Fruit fly (Drosophila melanogaster) whole organism, embryonic: ENCODE results near the gene CG43897.

Source experiments
- Aef1 ChIP-seq: fragments of 200-800 bp; sonication (Bioruptor generic); IDR thresholded peaks from 3 replicates; pipeline ENCODE4 v1.3.6; 2022; ENCODE audit warnings: missing biosample characterization, missing genetic modification characterization
- Awh ChIP-seq: fragments of 200-800 bp; sonication (Bioruptor generic); IDR thresholded peaks from 2 replicates; pipeline ENCODE4, ENCODE4 v1.3.6; 2022; ENCODE audit warnings: missing biosample characterization, missing genetic modification characterization
- BEAF-32 ChIP-seq: fragments of 200-800 bp; sonication (Bioruptor generic); optimal IDR thresholded peaks from 3 replicates; lab custom pipeline; 2017; ENCODE audit warnings: missing biosample characterization, missing genetic modification characterization, mild to moderate bottlenecking, moderate library complexity, missing genetic modification reagents
- CG10274 ChIP-seq: fragments of 200-800 bp; sonication (Bioruptor generic); optimal IDR thresholded peaks from 3 replicates; lab custom pipeline; 2017; ENCODE audit warnings: missing biosample characterization, mild to moderate bottlenecking, missing genetic modification characterization
- CG11093 ChIP-seq: fragments of 200-800 bp; sonication (Bioruptor generic); IDR thresholded peaks from 3 replicates; pipeline ENCODE4 v1.3.6; 2022; ENCODE audit warnings: missing biosample characterization, missing genetic modification characterization
- CG14860 ChIP-seq: fragments of 200-800 bp; sonication (Bioruptor generic); IDR thresholded peaks from 3 replicates; pipeline ENCODE4 v1.3.6; 2022; ENCODE audit warnings: missing biosample characterization, missing genetic modification characterization; ENCODE audit not compliant: partially characterized antibody
- CG14965 ChIP-seq: fragments of 200-800 bp; sonication (Bioruptor generic); optimal IDR thresholded peaks from 2 replicates; lab custom pipeline; 2016; ENCODE audit warnings: missing biosample characterization, missing genetic modification characterization, borderline replicate concordance
- CG17385 ChIP-seq: fragments of 200-800 bp; sonication (Bioruptor generic); optimal IDR thresholded peaks from 3 replicates; lab custom pipeline; 2018; ENCODE audit warnings: missing biosample characterization, mild to moderate bottlenecking, missing genetic modification characterization
- CG1792 ChIP-seq: fragments of 200-800 bp; sonication (Bioruptor generic); optimal IDR thresholded peaks from 2 replicates; lab custom pipeline; 2016; ENCODE audit warnings: missing biosample characterization, missing genetic modification characterization
- CG18011 ChIP-seq: fragments of 200-800 bp; sonication (Bioruptor generic); optimal IDR thresholded peaks from 2 replicates; lab custom pipeline; 2017; ENCODE audit warnings: missing biosample characterization, missing genetic modification characterization, mild to moderate bottlenecking, moderate library complexity, missing genotype
- CG2678 ChIP-seq: fragments of 200-800 bp; sonication (Bioruptor generic); optimal IDR thresholded peaks from 3 replicates; lab custom pipeline; 2019; ENCODE audit warnings: missing biosample characterization, mild to moderate bottlenecking, missing genetic modification characterization, moderate library complexity
- CG30431 ChIP-seq: fragments of 200-800 bp; sonication (Bioruptor generic); optimal IDR thresholded peaks from 2 replicates; lab custom pipeline; 2017; ENCODE audit warnings: missing biosample characterization, missing genetic modification characterization
- CG31224 ChIP-seq: fragments of 200-800 bp; sonication (Bioruptor generic); IDR thresholded peaks from 2 replicates; pipeline ENCODE4 v1.3.6; 2022; ENCODE audit warnings: missing biosample characterization, missing genetic modification characterization
- CG31441 ChIP-seq: fragments of 200-800 bp; sonication (Bioruptor generic); IDR thresholded peaks from 2 replicates; pipeline ENCODE4 v1.3.6; 2022; ENCODE audit warnings: missing biosample characterization, missing genetic modification characterization
- CG3407 ChIP-seq: fragments of 200-800 bp; sonication (Bioruptor generic); optimal IDR thresholded peaks from 2 replicates; lab custom pipeline; 2018; ENCODE audit warnings: missing biosample characterization, mild to moderate bottlenecking, missing genetic modification characterization
- CG5180 ChIP-seq: fragments of 200-800 bp; sonication (Bioruptor generic); optimal IDR thresholded peaks from 3 replicates; lab custom pipeline; 2017; ENCODE audit warnings: missing biosample characterization, missing genetic modification characterization, mild to moderate bottlenecking, moderate library complexity, missing genetic modification reagents
- CG7372 ChIP-seq: fragments of 200-800 bp; sonication (Bioruptor generic); IDR thresholded peaks from 2 replicates; pipeline ENCODE4 v1.3.6; 2022; ENCODE audit warnings: missing biosample characterization, missing genetic modification characterization
- CG7745 ChIP-seq: fragments of 200-800 bp; sonication (Bioruptor generic); optimal IDR thresholded peaks from 2 replicates; lab custom pipeline; 2018; ENCODE audit warnings: missing biosample characterization, mild to moderate bottlenecking, missing genetic modification characterization, moderate library complexity
- CG8290 ChIP-seq, 3 experiments: fragments of 200-800 bp; sonication (Bioruptor generic); optimal IDR thresholded peaks; 2 replicates each; lab custom pipeline; 2016 to 2019; ENCODE audit warnings: missing biosample characterization in 3 of 3, missing genetic modification characterization in 3 of 3, mild to moderate bottlenecking in 2 of 3, moderate library complexity in 1 of 3
- CG9215 ChIP-seq: fragments of 200-800 bp; sonication (Bioruptor generic); IDR thresholded peaks from 2 replicates; pipeline ENCODE4 v1.3.6; 2022; ENCODE audit warnings: missing biosample characterization, missing genetic modification characterization
- D ChIP-seq, 2 experiments: fragments of 200-800 bp in 1 of 2; fragments of >200 bp in 1 of 2; sonication (Bioruptor generic) in 1 of 2; optimal IDR thresholded peaks; 2 replicates in 1 of 2; 3 replicates in 1 of 2; lab custom pipeline; 2017; ENCODE audit warnings: mild to moderate bottlenecking in 1 of 2, missing biosample characterization in 1 of 2, missing genetic modification characterization in 1 of 2, missing genetic modification reagents in 1 of 2
- Deaf1 ChIP-seq: fragments of 200-800 bp; optimal IDR thresholded peaks from 3 replicates; lab custom pipeline; 2019; ENCODE audit warnings: missing biosample characterization, mild to moderate bottlenecking, missing genetic modification characterization, moderate library complexity
- Elba2 ChIP-seq: fragments of 200-800 bp; sonication (Bioruptor generic); optimal IDR thresholded peaks from 3 replicates; lab custom pipeline; 2016; ENCODE audit warnings: missing biosample characterization, missing genetic modification characterization
- Ets97D ChIP-seq: fragments of 200-800 bp; sonication (Bioruptor generic); optimal IDR thresholded peaks from 3 replicates; lab custom pipeline; 2016; ENCODE audit warnings: missing biosample characterization, missing genetic modification characterization
- HLH4C ChIP-seq: fragments of 200-800 bp; sonication (Bioruptor generic); IDR thresholded peaks from 3 replicates; pipeline ENCODE4 v1.3.6; 2022; ENCODE audit warnings: missing biosample characterization, missing genetic modification characterization; ENCODE audit not compliant: partially characterized antibody
- Lim3 ChIP-seq: fragments of 200-800 bp; sonication (Bioruptor generic); IDR thresholded peaks from 2 replicates; pipeline ENCODE4 v1.3.6; 2022; ENCODE audit warnings: missing biosample characterization, missing genetic modification characterization
- Mrtf ChIP-seq: fragments of 200-800 bp; sonication (Bioruptor generic); IDR thresholded peaks from 3 replicates; pipeline ENCODE4 v1.3.6; 2022; ENCODE audit warnings: missing biosample characterization, missing genetic modification characterization
- Myb ChIP-seq: fragments of 200-800 bp; sonication (Bioruptor generic); optimal IDR thresholded peaks from 2 replicates; lab custom pipeline; 2016; ENCODE audit warnings: missing biosample characterization, missing genetic modification characterization
- NK7.1 ChIP-seq: fragments of 200-800 bp; sonication (Bioruptor generic); optimal IDR thresholded peaks from 3 replicates; lab custom pipeline; 2016; ENCODE audit warnings: missing biosample characterization, missing genetic modification characterization
- Nf-YC ChIP-seq: fragments of 200-800 bp; optimal IDR thresholded peaks from 3 replicates; lab custom pipeline; 2019; ENCODE audit warnings: missing biosample characterization, mild to moderate bottlenecking, missing genetic modification characterization, moderate library complexity
- Oli ChIP-seq: fragments of 200-800 bp; sonication (Bioruptor generic); optimal IDR thresholded peaks from 2 replicates; lab custom pipeline; 2018; ENCODE audit warnings: missing biosample characterization, mild to moderate bottlenecking, missing genetic modification characterization, moderate library complexity
- Opbp ChIP-seq: fragments of 200-800 bp; sonication (Bioruptor generic); IDR thresholded peaks from 3 replicates; pipeline ENCODE4 v1.3.6; 2022; ENCODE audit warnings: missing biosample characterization, missing genetic modification characterization; ENCODE audit not compliant: partially characterized antibody
- PHDP ChIP-seq: fragments of 200-800 bp; sonication (Bioruptor generic); optimal IDR thresholded peaks from 3 replicates; lab custom pipeline; 2018; ENCODE audit warnings: missing biosample characterization, mild to moderate bottlenecking, missing genetic modification characterization, moderate library complexity
- Ravus ChIP-seq: fragments of 200-800 bp; sonication (Bioruptor generic); IDR thresholded peaks from 2 replicates; pipeline ENCODE4 v1.3.6; 2022; ENCODE audit warnings: missing biosample characterization, missing genetic modification characterization
- Rfx ChIP-seq: fragments of 200-800 bp; sonication (Bioruptor generic); IDR thresholded peaks from 2 replicates; pipeline ENCODE4 v1.3.6; 2022; ENCODE audit warnings: missing biosample characterization, missing genetic modification characterization
- Sin3A ChIP-seq: fragments of >200 bp; optimal IDR thresholded peaks from 2 replicates; lab custom pipeline; 2018
- ac ChIP-seq: fragments of 200-800 bp; sonication (Bioruptor generic); optimal IDR thresholded peaks from 3 replicates; lab custom pipeline; 2017; ENCODE audit warnings: missing biosample characterization, mild to moderate bottlenecking, missing genetic modification characterization
- ato ChIP-seq: fragments of 200-800 bp; sonication (Bioruptor generic); IDR thresholded peaks from 2 replicates; pipeline ENCODE4 v1.3.6; 2022; ENCODE audit warnings: missing biosample characterization, missing genetic modification characterization; ENCODE audit not compliant: partially characterized antibody
- disco-r ChIP-seq: fragments of 200-800 bp; sonication (Bioruptor generic); optimal IDR thresholded peaks from 2 replicates; lab custom pipeline; 2016; ENCODE audit warnings: missing biosample characterization, missing genetic modification characterization
- fru ChIP-seq: fragments of >200 bp; optimal IDR thresholded peaks from 2 replicates; lab custom pipeline; 2017
- fu2 ChIP-seq: fragments of 200-800 bp; sonication (Bioruptor generic); optimal IDR thresholded peaks from 2 replicates; lab custom pipeline; 2016; ENCODE audit warnings: missing biosample characterization, missing genetic modification characterization
- oc ChIP-seq: fragments of 200-800 bp; sonication (Bioruptor generic); optimal IDR thresholded peaks from 2 replicates; lab custom pipeline; 2018; ENCODE audit warnings: missing biosample characterization, mild to moderate bottlenecking, missing genetic modification characterization, moderate library complexity
- pho ChIP-seq: fragments of 200-800 bp; sonication (Bioruptor generic); optimal IDR thresholded peaks from 2 replicates; lab custom pipeline; 2016; ENCODE audit warnings: missing biosample characterization, missing genetic modification characterization
- pum ChIP-seq: fragments of 200-800 bp; sonication (Bioruptor generic); optimal IDR thresholded peaks from 2 replicates; lab custom pipeline; 2016; ENCODE audit warnings: missing biosample characterization, missing genetic modification characterization
- sim ChIP-seq: fragments of 200-800 bp; sonication (Bioruptor generic); IDR thresholded peaks from 2 replicates; pipeline ENCODE4 v1.3.6; 2022; ENCODE audit warnings: missing biosample characterization, missing genetic modification characterization
- sisA ChIP-seq: fragments of 200-800 bp; sonication (Bioruptor generic); IDR thresholded peaks from 2 replicates; pipeline ENCODE4 v1.3.6; 2022; ENCODE audit warnings: missing biosample characterization, missing genetic modification characterization
- sqz ChIP-seq: fragments of 200-800 bp; sonication (Bioruptor generic); optimal IDR thresholded peaks from 3 replicates; lab custom pipeline; 2018; ENCODE audit warnings: missing biosample characterization, mild to moderate bottlenecking, missing genetic modification characterization
- tup ChIP-seq: fragments of 200-800 bp; sonication (Bioruptor generic); optimal IDR thresholded peaks from 2 replicates; lab custom pipeline; 2016; ENCODE audit warnings: missing biosample characterization, mild to moderate bottlenecking, missing genetic modification characterization, moderate library complexity
- yki ChIP-seq: fragments of >200 bp; optimal IDR thresholded peaks from 3 replicates; lab custom pipeline; 2018

The CG43897 gene

DNA sequence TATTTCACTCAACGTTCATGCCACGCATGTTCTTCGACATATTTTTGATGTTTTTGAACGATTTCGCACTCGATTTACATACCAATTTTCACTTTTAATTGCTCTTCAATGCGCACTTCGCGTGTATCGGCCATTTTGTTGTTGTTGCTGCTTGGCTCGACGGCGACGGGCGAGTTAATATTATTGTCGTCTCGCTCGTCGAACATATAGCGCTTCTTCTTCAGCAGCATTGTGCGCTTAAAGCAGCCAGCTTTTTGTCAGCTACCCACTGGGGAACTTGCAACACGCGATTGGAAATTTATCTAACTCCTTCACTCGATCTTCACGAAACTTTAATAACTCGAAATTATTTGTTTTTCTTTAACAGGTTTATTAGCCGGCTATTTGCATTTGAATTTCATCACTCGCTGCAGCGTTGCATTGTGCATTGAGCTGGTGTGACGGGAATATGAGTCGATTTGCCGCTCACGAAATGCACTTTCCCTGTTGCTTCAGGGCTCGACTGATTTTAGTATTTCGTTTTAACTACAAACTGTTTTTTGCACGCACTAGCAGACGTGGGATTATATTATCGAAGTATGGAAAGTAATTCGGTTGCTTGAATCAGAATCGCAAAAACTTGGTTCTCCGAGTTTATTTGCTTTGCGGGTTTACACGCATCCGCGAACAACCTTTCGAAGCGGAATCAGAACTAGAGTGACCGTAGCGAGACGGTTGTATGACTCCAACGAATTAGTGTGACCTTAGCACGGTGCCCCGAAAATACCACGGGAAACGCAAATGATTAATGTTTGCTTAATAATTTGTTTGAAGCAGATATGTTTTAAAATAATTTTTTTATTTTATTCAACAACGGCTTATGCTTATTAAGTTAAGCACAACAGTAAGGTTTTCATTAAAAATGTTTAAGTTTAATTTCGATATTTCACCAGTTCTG is 41.2 kb downstream of the CG43897 start, which contains the start of gene RasGAP1 (continued):
- TF ChIP-seq Nf-YC (tag; lab: Kevin White, UChicago) (peak; percentile 9), CG9215 (GFP tag; lab: Robert Waterston, UW) (no peak), sisA (GFP tag; lab: Robert Waterston, UW) (no peak), yki (lab: Kevin White, UChicago) (no peak), Deaf1 (tag; lab: Kevin White, UChicago) (no peak), tup (GFP tag; lab: Kevin White, UChicago) (no peak), Aef1 (GFP tag; lab: Robert Waterston, UW) (peak; percentile 77), Elba2 (GFP tag; lab: Kevin White, UChicago) (no peak), CG18011 (peak; percentile 98), Sin3A (lab: Kevin White, UChicago) (peak; percentile 94), BEAF-32 (peak; percentile 61), CG31224 (no peak), CG10274 (GFP tag; lab: Kevin White, UChicago) (no peak), fru (lab: Kevin White, UChicago) (no peak), Ets97D (peak; percentile 10), CG1792 (GFP tag; lab: Kevin White, UChicago) (no peak), pho (GFP tag; lab: Kevin White, UChicago) (peak; percentile 5), pum (GFP tag; lab: Kevin White, UChicago) (no peak), ato (GFP tag; lab: Robert Waterston, UW) (no peak; the same call in 1 of the 2 replicates), CG2678 (no peak), CG14965 (no peak), Ravus (GFP tag; lab: Robert Waterston, UW) (no peak), disco-r (GFP tag; lab: Kevin White, UChicago) (no peak), oc (tag; lab: Kevin White, UChicago) (no peak), ac (no peak), sim (no peak), CG31441 (GFP tag; lab: Robert Waterston, UW) (no peak), sqz (peak; percentile 24), CG7745 (no peak), Lim3 (GFP tag; lab: Robert Waterston, UW) (no peak), CG11093 (GFP tag; lab: Robert Waterston, UW) (no peak), CG5180 (GFP tag; lab: Kevin White, UChicago) (peak; percentile 46), NK7.1 (GFP tag; lab: Kevin White, UChicago) (no peak), PHDP (tag; lab: Kevin White, UChicago) (no peak), CG17385 (GFP tag; lab: Kevin White, UChicago) (peak; percentile 83), Myb (GFP tag; lab: Kevin White, UChicago) (peak; percentile 9), Opbp (GFP tag; lab: Robert Waterston, UW) (peak; percentile 55; the same call in 2 of the 3 replicates), Rfx (0 out of 2 replicates have a peak, but pooled peaks have one; percentile 12), Awh (no peak), CG14860 (no peak), CG30431 (no peak), HLH4C (GFP tag; lab: Robert Waterston, UW) (peak; percentile 54; the same call in 2 of the 3 replicates), CG3407 (GFP tag; lab: Kevin White, UChicago) (no peak), CG8290 (GFP tag; optimal IDR thresholded peaks at IDR 0.05; lab: Kevin White, UChicago) (no peak), CG8290 (tag; optimal IDR thresholded peaks at IDR 0.05; lab: Kevin White, UChicago) (peak; percentile 37 to 59), Mrtf (no peak), CG7372 (no peak), Oli (tag; lab: Kevin White, UChicago) (no peak), fu2 (GFP tag; lab: Kevin White, UChicago) (no peak), D (optimal IDR thresholded peaks at IDR 0.05; lab: Kevin White, UChicago) (peak; percentile 12), D (GFP tag; optimal IDR thresholded peaks at IDR 0.05; lab: Kevin White, UChicago) (no peak)
